Fruit fly (Drosophila melanogaster) whole organism, pupa: ENCODE results near the gene CG13449.

Experiments used
- CG10348 ChIP-seq: fragments of 200-800 bp; sonication (Bioruptor generic); IDR thresholded peaks from 2 replicates; pipeline ENCODE4 v1.3.6; 2022; ENCODE audit warnings: missing biosample characterization, missing genetic modification characterization
- CG13204 ChIP-seq: fragments of 200-800 bp; sonication (Bioruptor generic); optimal IDR thresholded peaks from 2 replicates; lab custom pipeline; 2018; ENCODE audit warnings: missing biosample characterization, mild to moderate bottlenecking, missing genetic modification characterization, moderate library complexity
- CG14655 ChIP-seq: fragments of 200-800 bp; sonication (Bioruptor generic); optimal IDR thresholded peaks from 3 replicates; lab custom pipeline; 2017; ENCODE audit warnings: mild to moderate bottlenecking, missing biosample characterization, missing genetic modification reagents, missing genetic modification characterization
- CG15710 ChIP-seq: fragments of 200-800 bp; sonication (Bioruptor generic); optimal IDR thresholded peaks from 2 replicates; lab custom pipeline; 2018; ENCODE audit warnings: missing biosample characterization, mild to moderate bottlenecking, missing genetic modification characterization, moderate library complexity
- CG32121 ChIP-seq: fragments of 200-800 bp; sonication (Bioruptor generic); IDR thresholded peaks from 2 replicates; pipeline ENCODE4 v1.3.6; 2022; ENCODE audit warnings: missing biosample characterization, missing genetic modification characterization
- CG34367 ChIP-seq: fragments of 200-800 bp; sonication (Bioruptor generic); optimal IDR thresholded peaks from 2 replicates; lab custom pipeline; 2018; ENCODE audit warnings: missing biosample characterization, mild to moderate bottlenecking, missing genetic modification characterization
- CG8301 ChIP-seq: fragments of 200-800 bp; sonication (Bioruptor generic); optimal IDR thresholded peaks from 2 replicates; lab custom pipeline; 2018; ENCODE audit warnings: missing biosample characterization, mild to moderate bottlenecking, missing genetic modification characterization
- CG9948 ChIP-seq: fragments of 200-800 bp; sonication (Bioruptor generic); optimal IDR thresholded peaks from 2 replicates; lab custom pipeline; 2018; ENCODE audit warnings: missing biosample characterization, mild to moderate bottlenecking, missing genetic modification characterization, moderate library complexity
- EcR ChIP-seq: fragments of 200-800 bp; sonication (Bioruptor generic); optimal IDR thresholded peaks from 3 replicates; lab custom pipeline; 2019; ENCODE audit warnings: missing biosample characterization, missing genetic modification characterization, mild to moderate bottlenecking, moderate library complexity, missing genetic modification reagents
- Ets98B ChIP-seq: fragments of 200-800 bp; sonication (Bioruptor generic); IDR thresholded peaks from 2 replicates; pipeline ENCODE4 v1.3.6; 2022; ENCODE audit warnings: missing biosample characterization, missing genetic modification characterization
- Pif1B ChIP-seq: fragments of 200-800 bp; sonication (Bioruptor generic); optimal IDR thresholded peaks from 3 replicates; lab custom pipeline; 2016; ENCODE audit warnings: missing biosample characterization, missing genetic modification characterization
- Snoo ChIP-seq: fragments of 200-800 bp; sonication (Bioruptor generic); optimal IDR thresholded peaks from 3 replicates; lab custom pipeline; 2017; ENCODE audit warnings: missing biosample characterization, mild to moderate bottlenecking, missing genetic modification characterization, inconsistent platforms
- gl ChIP-seq: fragments of 200-800 bp; sonication (Bioruptor generic); optimal IDR thresholded peaks from 2 replicates; lab custom pipeline; 2018; ENCODE audit warnings: missing biosample characterization, mild to moderate bottlenecking, missing genetic modification characterization

dm6 chr3L:15568748-15569147 lies 43.9 kb downstream of the CG13449 start:
- TF ChIP-seq Snoo (tag; lab: Kevin White, UChicago), result no peak
- no peak for TF ChIP-seq CG14655 (GFP tag; lab: Kevin White, UChicago)
- no peak for TF ChIP-seq CG15710
- TF ChIP-seq CG10348 (GFP tag; lab: Robert Waterston, UW), result no peak
- no peak for TF ChIP-seq CG32121
- peak; percentile 68 for TF ChIP-seq EcR (GFP tag; lab: Kevin White, UChicago)
- TF ChIP-seq gl, result no peak
- no peak for TF ChIP-seq CG34367 (tag; lab: Kevin White, UChicago)
- no peak for TF ChIP-seq Pif1B (GFP tag; lab: Kevin White, UChicago)
- TF ChIP-seq CG8301 (tag; lab: Kevin White, UChicago), result no peak
- TF ChIP-seq CG13204 (GFP tag; lab: Kevin White, UChicago), result no peak
- no peak for TF ChIP-seq CG9948 (tag; lab: Kevin White, UChicago)
- no peak for TF ChIP-seq Ets98B
